Fruit fly (Drosophila melanogaster) whole organism: ENCODE results near the gene CG1143.

ENCODE experiments used
- CG8478 ChIP-seq: fragments of >200 bp; optimal IDR thresholded peaks from 2 replicates; lab custom pipeline; 2018; ENCODE audit warnings: inconsistent platforms
- Dll ChIP-seq: fragments of >200 bp; optimal IDR thresholded peaks from 2 replicates; lab custom pipeline; 2017
- EcR ChIP-seq, 2 experiments: fragments of >200 bp; optimal IDR thresholded peaks; 2 replicates each; lab custom pipeline; 2017; ENCODE audit warnings: missing biosample characterization in 2 of 2, missing genetic modification characterization in 2 of 2, missing genetic modification reagents in 2 of 2
- pan ChIP-seq: fragments of >200 bp; optimal IDR thresholded peaks from 2 replicates; lab custom pipeline; 2017
- psq ChIP-seq: fragments of >200 bp; optimal IDR thresholded peaks from 2 replicates; lab custom pipeline; 2017
- usp ChIP-seq: fragments of >200 bp; optimal IDR thresholded peaks from 2 replicates; lab custom pipeline; 2017; ENCODE audit warnings: missing biosample characterization, missing genetic modification characterization, mixed read lengths

The CG1143 gene

dm6 chr3L:2636023-2636968 lies 8.9 kb upstream of the CG1143 start:
- TF ChIP-seq EcR (GFP tag; optimal IDR thresholded peaks at IDR 0.05; lab: Kevin White, UChicago), result no peak
- no peak for TF ChIP-seq CG8478
- TF ChIP-seq Dll (lab: Kevin White, UChicago), result no peak
- no peak for TF ChIP-seq pan (lab: Kevin White, UChicago)
- TF ChIP-seq usp (GFP tag; lab: Kevin White, UChicago), result no peak
- TF ChIP-seq psq (lab: Kevin White, UChicago), result no peak

dm6 chr3L:2643324-2643723 lies 1.8 kb upstream of the CG1143 start, which contains the start of gene CG14949:
TSS of gene CG14949 (minus strand) at chr3L:2643424.
- TF ChIP-seq pan (lab: Kevin White, UChicago) (no peak), usp (GFP tag; lab: Kevin White, UChicago) (no peak), CG8478 (no peak), Dll (lab: Kevin White, UChicago) (no peak), EcR (GFP tag; optimal IDR thresholded peaks at IDR 0.05; lab: Kevin White, UChicago) (no peak), psq (lab: Kevin White, UChicago) (no peak)

dm6 chr3L:2647523-2648378 lies 2.6 kb downstream of the CG1143 start, which contains the start of gene CG1246:
TSS of gene CG1246 (plus strand) at chr3L:2648048.
- TF ChIP-seq EcR (GFP tag; optimal IDR thresholded peaks at IDR 0.05; lab: Kevin White, UChicago), result no peak
- no peak for TF ChIP-seq psq (lab: Kevin White, UChicago)
- no peak for TF ChIP-seq usp (GFP tag; lab: Kevin White, UChicago)
- no peak for TF ChIP-seq CG8478
- no peak for TF ChIP-seq pan (lab: Kevin White, UChicago)
- no peak for TF ChIP-seq Dll (lab: Kevin White, UChicago)

dm6 chr3L:2651800-2652199 lies 6.6 kb downstream of the CG1143 start, which contains the start of the genes ProRS-m, CG42304 and Snup:
TSS of gene ProRS-m (minus strand) at chr3L:2651850.
TSS of gene CG42304 (plus strand) at chr3L:2652088.
TSS of gene Snup (plus strand) at chr3L:2652088.
- TF ChIP-seq CG8478, result no peak
- no peak for TF ChIP-seq pan (lab: Kevin White, UChicago)
- no peak for TF ChIP-seq EcR (GFP tag; optimal IDR thresholded peaks at IDR 0.05; lab: Kevin White, UChicago)
- TF ChIP-seq usp (GFP tag; lab: Kevin White, UChicago), result no peak
- no peak for TF ChIP-seq psq (lab: Kevin White, UChicago)
- no peak for TF ChIP-seq Dll (lab: Kevin White, UChicago)

- TF ChIP-seq usp (GFP tag; lab: Kevin White, UChicago), result no peak
- TF ChIP-seq CG8478, result no peak
- no peak for TF ChIP-seq pan (lab: Kevin White, UChicago)
- TF ChIP-seq psq (lab: Kevin White, UChicago), result no peak
- no peak for TF ChIP-seq Dll (lab: Kevin White, UChicago)
- TF ChIP-seq EcR (GFP tag; optimal IDR thresholded peaks at IDR 0.05; lab: Kevin White, UChicago), result no peak
Measured at dm6 chr3L:2659339-2659738, 14.2 kb downstream of the CG1143 start, which contains the start of gene CG33233. TSS of gene CG33233 (plus strand) at chr3L:2659639.

dm6 chr3L:2661322-2661721 lies 16.2 kb downstream of the CG1143 start, which contains the start of gene CG33234:
TSS of gene CG33234 (plus strand) at chr3L:2661622.
- TF ChIP-seq pan (lab: Kevin White, UChicago) (no peak), Dll (lab: Kevin White, UChicago) (no peak)
